Worm (Caenorhabditis elegans) whole organism, L3 larva: ENCODE measurements around the gene B0334.13.
"Not testable (repeated sequence)": the region's sequence is repeated elsewhere in the genome, so short reads cannot be mapped to it uniquely, and the experiment has no call there.

Experiments used
- R02D3.7 ChIP-seq: fragments of 150-350 bp; optimal IDR thresholded peaks from 2 replicates; lab custom pipeline; 2014; ENCODE audit warnings: missing biosample characterization, missing genetic modification characterization
- ZK546.5 ChIP-seq: sonication (generic microtip); optimal IDR thresholded peaks from 2 replicates; lab custom pipeline; 2017; ENCODE audit warnings: missing biosample characterization, missing genetic modification characterization
- ama-1 ChIP-seq: fragments of 150-350 bp; optimal IDR thresholded peaks from 2 replicates; lab custom pipeline; 2018
- ceh-16 ChIP-seq: sonication (generic microtip); optimal IDR thresholded peaks from 2 replicates; lab custom pipeline; 2017; ENCODE audit warnings: missing biosample characterization, missing genetic modification characterization
- ceh-28 ChIP-seq: fragments of 150-350 bp; optimal IDR thresholded peaks from 2 replicates; lab custom pipeline; 2014; ENCODE audit warnings: missing biosample characterization, missing genetic modification reagents, missing genetic modification characterization
- ceh-82 ChIP-seq: fragments of 150-350 bp; optimal IDR thresholded peaks from 2 replicates; lab custom pipeline; 2014; ENCODE audit warnings: missing biosample characterization, missing genetic modification characterization
- daf-12 ChIP-seq: fragments of 150-350 bp; optimal IDR thresholded peaks from 2 replicates; lab custom pipeline; 2014; ENCODE audit warnings: missing biosample characterization, missing genetic modification reagents, missing genetic modification characterization
- elt-1 ChIP-seq: fragments of 150-350 bp; optimal IDR thresholded peaks from 2 replicates; lab custom pipeline; 2014; ENCODE audit warnings: missing biosample characterization, missing genetic modification characterization
- elt-2 ChIP-seq: sonication (generic microtip); optimal IDR thresholded peaks from 2 replicates; lab custom pipeline; 2016; ENCODE audit warnings: missing genetic modification reagents, mild to moderate bottlenecking, missing genetic modification characterization, missing compliant biosample characterization
- fkh-10 ChIP-seq: sonication (generic microtip); optimal IDR thresholded peaks from 2 replicates; lab custom pipeline; 2017; ENCODE audit warnings: missing biosample characterization, missing genetic modification reagents, missing genetic modification characterization
- fkh-2 ChIP-seq: fragments of 150-350 bp; optimal IDR thresholded peaks from 2 replicates; lab custom pipeline; 2014; ENCODE audit warnings: missing biosample characterization, missing genetic modification reagents, missing genetic modification characterization
- hmg-11 ChIP-seq: sonication (generic microtip); optimal IDR thresholded peaks from 2 replicates; lab custom pipeline; 2016; ENCODE audit warnings: missing genetic modification characterization, missing compliant biosample characterization
- jun-1 ChIP-seq: fragments of 150-350 bp; optimal IDR thresholded peaks from 2 replicates; lab custom pipeline; 2014; ENCODE audit warnings: missing biosample characterization, missing genetic modification reagents, missing genetic modification characterization
- lin-15B ChIP-seq: fragments of 150-350 bp; optimal IDR thresholded peaks from 2 replicates; lab custom pipeline; 2014; ENCODE audit warnings: missing biosample characterization, missing genetic modification characterization
- lin-39 ChIP-seq: fragments of 150-350 bp; optimal IDR thresholded peaks from 2 replicates; lab custom pipeline; 2018; ENCODE audit warnings: missing biosample characterization, missing genetic modification reagents, missing genetic modification characterization
- mdl-1 ChIP-seq: fragments of 150-350 bp; optimal IDR thresholded peaks from 2 replicates; lab custom pipeline; 2014; ENCODE audit warnings: missing biosample characterization, missing genetic modification characterization
- mml-1 ChIP-seq: fragments of 150-350 bp; sonication (generic microtip); optimal IDR thresholded peaks from 3 replicates; lab custom pipeline; 2014; ENCODE audit warnings: missing biosample characterization, missing genetic modification characterization
- nfya-1 ChIP-seq: sonication (generic microtip); optimal IDR thresholded peaks from 2 replicates; lab custom pipeline; 2017; ENCODE audit warnings: missing genetic modification characterization, mild to moderate bottlenecking, missing compliant biosample characterization, antibody characterized with exemption, moderate library complexity; ENCODE audit not compliant: insufficient read depth
- nhr-11 ChIP-seq: fragments of 150-350 bp; optimal IDR thresholded peaks from 2 replicates; lab custom pipeline; 2014; ENCODE audit warnings: missing biosample characterization, missing genetic modification characterization
- nhr-23 ChIP-seq: fragments of 150-350 bp; optimal IDR thresholded peaks from 2 replicates; lab custom pipeline; 2014; ENCODE audit warnings: missing biosample characterization, missing genetic modification reagents, missing genetic modification characterization
- nhr-237 ChIP-seq: fragments of 150-350 bp; optimal IDR thresholded peaks from 2 replicates; lab custom pipeline; 2014; ENCODE audit warnings: missing biosample characterization, missing genetic modification characterization
- nhr-25 ChIP-seq: sonication (generic microtip); optimal IDR thresholded peaks from 2 replicates; lab custom pipeline; 2017; ENCODE audit warnings: missing biosample characterization, missing genetic modification characterization
- nhr-76 ChIP-seq: fragments of 150-350 bp; sonication (generic microtip); optimal IDR thresholded peaks from 5 replicates; lab custom pipeline; 2014; ENCODE audit warnings: missing biosample characterization, missing genetic modification characterization
- nhr-77 ChIP-seq: fragments of 150-350 bp; optimal IDR thresholded peaks from 2 replicates; lab custom pipeline; 2014; ENCODE audit warnings: missing biosample characterization, missing genetic modification characterization
- pha-4 ChIP-seq: fragments of 150-350 bp; optimal IDR thresholded peaks from 2 replicates; lab custom pipeline; 2014; ENCODE audit warnings: missing biosample characterization, missing genetic modification reagents, missing genetic modification characterization
- pqm-1 ChIP-seq: fragments of 150-350 bp; optimal IDR thresholded peaks from 2 replicates; lab custom pipeline; 2017; ENCODE audit warnings: missing biosample characterization, missing genetic modification characterization, inconsistent platforms
- sea-2 ChIP-seq: fragments of 150-350 bp; sonication (generic microtip); optimal IDR thresholded peaks from 4 replicates; lab custom pipeline; 2014; ENCODE audit warnings: missing biosample characterization, missing genetic modification reagents, missing genetic modification characterization
- tbx-2 ChIP-seq: sonication (generic microtip); optimal IDR thresholded peaks from 2 replicates; lab custom pipeline; 2016; ENCODE audit warnings: mild to moderate bottlenecking, missing genetic modification characterization, missing compliant biosample characterization
- unc-62 ChIP-seq: fragments of 150-350 bp; sonication (generic microtip); optimal IDR thresholded peaks from 4 replicates; lab custom pipeline; 2014; ENCODE audit warnings: missing biosample characterization, missing genetic modification reagents, missing genetic modification characterization
- ztf-4 ChIP-seq: fragments of 150-350 bp; optimal IDR thresholded peaks from 2 replicates; lab custom pipeline; 2014; ENCODE audit warnings: missing biosample characterization, missing genetic modification characterization

The B0334.13 gene

DNA sequence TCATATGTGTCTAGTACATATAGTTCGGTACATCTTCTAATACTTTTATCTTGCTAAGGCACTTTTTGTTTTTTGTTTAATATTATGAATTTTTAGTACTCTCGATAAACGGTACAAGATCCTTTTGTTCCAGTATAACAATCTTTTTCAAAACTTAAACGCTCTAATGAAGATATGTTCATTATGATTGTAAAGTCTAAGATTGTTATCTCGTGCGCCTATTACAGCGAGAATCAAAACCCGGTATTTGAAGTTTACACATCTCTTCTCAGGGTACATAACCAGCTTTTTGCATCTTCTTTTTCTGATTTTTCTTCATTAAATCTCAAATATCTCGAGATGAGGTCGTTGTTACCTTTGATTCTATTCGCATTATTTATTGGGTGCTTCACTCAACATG lies at the start of gene B0334.13:
B0334.13 (plus strand) TSS at position 301 of the 400 bp plus-strand sequence.
- TF ChIP-seq daf-12 (no peak), nhr-25 (tag; lab: Kevin White, UChicago) (peak; percentile 43), elt-1 (tag; lab: Kevin White, UChicago) (peak; percentile 13)

DNA sequence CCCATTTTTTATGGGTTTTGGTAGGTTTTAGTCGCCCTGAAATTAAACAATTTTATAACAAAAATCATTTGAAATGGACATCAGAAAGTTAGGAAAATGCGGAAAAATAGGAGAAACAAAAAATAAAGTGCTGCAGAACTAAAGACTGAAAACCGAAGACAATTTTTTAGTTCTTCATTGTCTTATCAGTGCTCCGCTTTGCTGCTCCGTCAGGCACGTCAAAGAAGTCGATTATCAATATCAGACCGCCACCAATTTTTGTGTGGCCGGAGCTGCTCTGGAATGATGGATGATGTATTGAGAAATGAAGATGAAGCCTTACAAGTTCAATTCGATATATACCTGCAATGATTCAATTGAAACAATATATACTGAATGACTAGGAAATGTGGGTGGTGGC lies 49.7 kb upstream of the B0334.13 start, which contains the start of gene vha-6:
vha-6 (minus strand) TSS at position 36 of the 400 bp plus-strand sequence.
- TF ChIP-seq tbx-2 (tag; lab: Kevin White, UChicago) (no peak), elt-2 (tag; lab: Kevin White, UChicago) (peak; percentile 83), nhr-25 (tag; lab: Kevin White, UChicago) (no peak), pqm-1 (tag; lab: Kevin White, UChicago) (peak; percentile 69), unc-62 (GFP tag; lab: Kevin White, UChicago) (no peak)

DNA sequence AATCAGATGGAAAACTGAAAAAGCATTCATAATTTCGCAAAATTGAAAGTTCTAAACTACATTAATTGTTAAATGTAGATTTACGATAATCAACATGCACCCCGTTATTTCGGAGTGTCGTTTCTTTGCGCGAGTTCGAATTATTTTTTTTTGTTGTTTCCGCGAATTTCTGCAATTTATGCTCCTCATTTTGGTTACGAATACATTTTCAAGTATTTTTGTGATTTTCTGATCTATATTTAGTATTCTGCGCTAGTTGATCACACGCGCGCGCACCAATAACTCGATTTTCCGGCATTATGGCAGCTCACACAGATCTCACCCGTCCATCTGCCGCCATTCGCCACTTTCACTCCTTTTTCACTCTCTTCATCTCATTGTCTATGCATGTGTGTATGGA lies 47.8 kb upstream of the B0334.13 start, which contains the start of gene VW02B12L.2:
VW02B12L.2 (minus strand) TSS at position 65 of the 400 bp plus-strand sequence.
- peak; percentile 85 for TF ChIP-seq R02D3.7 (tag; lab: Kevin White, UChicago)
- peak; percentile 51 for TF ChIP-seq nhr-23
- peak; percentile 67 for TF ChIP-seq lin-39 (tag; lab: Kevin White, UChicago)
- no peak for TF ChIP-seq nhr-77 (tag; lab: Kevin White, UChicago)
- peak; percentile 17 for TF ChIP-seq nhr-25 (tag; lab: Kevin White, UChicago)
- peak; percentile 46 for TF ChIP-seq lin-15B (tag; lab: Kevin White, UChicago)
- peak; percentile 37 for TF ChIP-seq nfya-1
- no peak for TF ChIP-seq mdl-1 (tag; lab: Kevin White, UChicago)
- TF ChIP-seq, all 47 proteins: peak for 6

DNA sequence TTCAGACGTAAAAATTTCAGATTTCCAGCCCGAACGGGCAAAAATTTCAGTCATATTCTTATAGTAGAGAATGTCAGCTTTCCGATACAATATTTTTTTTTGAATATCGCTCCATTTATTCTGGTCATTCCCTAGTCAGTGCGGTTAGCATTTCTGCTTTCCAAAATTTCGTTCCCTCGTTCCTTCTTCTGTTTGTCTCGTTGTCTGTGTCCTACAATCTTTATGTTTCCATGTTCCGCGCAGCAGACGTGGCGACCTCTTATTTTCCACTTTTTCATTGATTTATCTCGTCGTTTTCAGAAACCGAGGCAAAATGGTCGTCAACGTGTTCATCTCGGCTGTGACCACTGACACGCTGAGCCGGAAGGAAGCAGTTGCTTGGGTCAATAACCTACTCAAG lies 45.7 kb upstream of the B0334.13 start, which contains the start of gene ebp-2:
ebp-2 (plus strand) TSS at position 301 of the 400 bp plus-strand sequence.
- not testable (repeated sequence) for TF ChIP-seq fkh-2, ceh-16, ZK546.5 (tag; lab: Kevin White, UChicago)

DNA sequence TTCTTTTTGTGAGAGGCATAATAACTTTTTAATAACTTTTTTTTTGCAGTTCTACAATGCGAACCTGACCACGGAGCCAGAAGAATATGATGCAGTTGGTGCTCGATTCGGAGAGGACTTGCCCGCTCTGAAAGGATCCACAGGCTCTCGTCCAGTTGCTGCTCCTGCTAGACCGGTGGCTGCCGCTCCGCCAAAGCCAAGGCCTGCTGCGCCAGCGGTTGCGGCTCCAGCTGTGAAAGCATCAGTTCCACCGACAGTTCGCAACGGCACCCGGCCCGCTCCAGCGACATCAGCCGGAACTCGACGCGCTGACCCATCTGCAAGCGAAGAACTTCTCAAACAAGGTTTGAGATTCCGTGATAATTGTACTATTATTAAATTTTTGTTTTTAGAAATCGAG lies 45.0 kb upstream of the B0334.13 start:
- TF ChIP-seq ceh-28 (tag; lab: Kevin White, UChicago) (no peak), sea-2 (GFP tag; lab: Kevin White, UChicago) (no peak), ztf-4 (tag; lab: Kevin White, UChicago) (no peak), pha-4 (tag; lab: Kevin White, UChicago) (no peak), lin-39 (tag; lab: Kevin White, UChicago) (no peak), fkh-10 (GFP tag; lab: Kevin White, UChicago) (no peak), nhr-237 (tag; lab: Kevin White, UChicago) (no peak), jun-1 (tag; lab: Kevin White, UChicago) (no peak), mml-1 (tag; lab: Kevin White, UChicago) (no peak), hmg-11 (tag; lab: Kevin White, UChicago) (no peak), fkh-2 (tag; lab: Kevin White, UChicago) (no peak), ZK546.5 (tag; lab: Kevin White, UChicago) (no peak), nhr-76 (no peak), ceh-82 (tag; lab: Kevin White, UChicago) (no peak), lin-15B (tag; lab: Kevin White, UChicago) (no peak), nhr-11 (tag; lab: Kevin White, UChicago) (no peak), nhr-23 (no peak)

DNA sequence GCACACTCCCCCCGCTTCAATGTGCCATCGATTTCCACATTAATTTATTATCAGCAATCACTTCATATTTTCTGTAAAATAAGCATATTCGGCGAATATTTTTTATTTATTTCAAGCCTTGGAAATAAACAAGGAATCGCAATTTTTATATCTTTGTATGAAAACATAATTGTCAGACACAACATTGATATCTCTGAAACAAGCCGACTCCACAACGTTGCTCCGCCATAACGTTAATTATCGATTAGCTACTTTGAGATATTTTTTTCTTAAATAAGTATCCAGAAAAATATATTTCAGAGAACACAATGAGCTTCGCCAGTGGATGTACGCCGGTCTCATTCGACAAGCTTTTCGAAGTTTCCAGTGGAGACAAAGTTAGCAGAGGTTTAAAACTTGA lies 44.2 kb upstream of the B0334.13 start, which contains the start of gene adbp-1:
adbp-1 (plus strand) TSS at position 301 of the 400 bp plus-strand sequence.
- no peak for TF ChIP-seq fkh-10 (GFP tag; lab: Kevin White, UChicago)
- no peak for TF ChIP-seq hmg-11 (tag; lab: Kevin White, UChicago)
- TF ChIP-seq ama-1, result no peak
